Fruit fly (Drosophila melanogaster) whole organism, embryonic: ENCODE data around the gene ND-30.
A peak's percentile ranks its signal among the peaks of the same experiment; 100 is the strongest.

Experiments used
- Asciz ChIP-seq: fragments of 200-800 bp; sonication (Bioruptor generic); optimal IDR thresholded peaks from 2 replicates; lab custom pipeline; 2017; ENCODE audit warnings: missing biosample characterization, mild to moderate bottlenecking, missing genetic modification characterization, missing genetic modification reagents
- BtbVII ChIP-seq: fragments of 200-800 bp; sonication (Bioruptor generic); optimal IDR thresholded peaks from 3 replicates; lab custom pipeline; 2017; ENCODE audit warnings: missing biosample characterization, mild to moderate bottlenecking, missing genetic modification characterization
- CG13894 ChIP-seq: fragments of 200-800 bp; sonication (Bioruptor generic); optimal IDR thresholded peaks from 3 replicates; lab custom pipeline; 2018; ENCODE audit warnings: missing biosample characterization, mild to moderate bottlenecking, missing genetic modification characterization, moderate library complexity
- CG16815 ChIP-seq: fragments of 200-800 bp; sonication (Bioruptor generic); optimal IDR thresholded peaks from 3 replicates; lab custom pipeline; 2017; ENCODE audit warnings: missing biosample characterization, mild to moderate bottlenecking, missing genetic modification characterization
- CG2678 ChIP-seq: fragments of 200-800 bp; sonication (Bioruptor generic); optimal IDR thresholded peaks from 3 replicates; lab custom pipeline; 2019; ENCODE audit warnings: missing biosample characterization, mild to moderate bottlenecking, missing genetic modification characterization, moderate library complexity
- CG30020 ChIP-seq: fragments of 200-800 bp; optimal IDR thresholded peaks from 2 replicates; lab custom pipeline; 2019; ENCODE audit warnings: missing biosample characterization, mild to moderate bottlenecking, missing genetic modification characterization, moderate library complexity
- CG33557 ChIP-seq: fragments of 200-800 bp; sonication (Bioruptor generic); optimal IDR thresholded peaks from 2 replicates; lab custom pipeline; 2019; ENCODE audit warnings: missing biosample characterization, mild to moderate bottlenecking, missing genetic modification characterization, moderate library complexity
- CG34422 ChIP-seq: fragments of 200-800 bp; sonication (Bioruptor generic); IDR thresholded peaks from 3 replicates; pipeline ENCODE4 v1.3.6; 2022; ENCODE audit warnings: missing biosample characterization, missing genetic modification characterization
- CG42726 ChIP-seq: fragments of 200-800 bp; sonication (Bioruptor generic); IDR thresholded peaks from 2 replicates; pipeline ENCODE4 v1.3.6; 2022; ENCODE audit warnings: missing biosample characterization, missing genetic modification characterization; ENCODE audit not compliant: partially characterized antibody
- CG4404 ChIP-seq: fragments of 200-800 bp; sonication (Bioruptor generic); IDR thresholded peaks from 2 replicates; pipeline ENCODE4 v1.3.6; 2022; ENCODE audit warnings: missing biosample characterization, missing genetic modification characterization
- CG8281 ChIP-seq: fragments of 200-800 bp; sonication (Bioruptor generic); optimal IDR thresholded peaks from 2 replicates; lab custom pipeline; 2018; ENCODE audit warnings: missing biosample characterization, mild to moderate bottlenecking, missing genetic modification characterization, moderate library complexity
- CG8478 ChIP-seq: fragments of >200 bp; optimal IDR thresholded peaks from 2 replicates; lab custom pipeline; 2018
- Chrac-16 ChIP-seq: fragments of 200-800 bp; sonication (Bioruptor generic); optimal IDR thresholded peaks from 3 replicates; lab custom pipeline; 2016; ENCODE audit warnings: missing biosample characterization, missing genetic modification characterization
- Deaf1 ChIP-seq: fragments of 200-800 bp; optimal IDR thresholded peaks from 3 replicates; lab custom pipeline; 2019; ENCODE audit warnings: missing biosample characterization, mild to moderate bottlenecking, missing genetic modification characterization, moderate library complexity
- Dip2 ChIP-seq: fragments of 200-800 bp; sonication (Bioruptor generic); IDR thresholded peaks from 2 replicates; pipeline ENCODE4 v1.3.6; 2022; ENCODE audit warnings: missing biosample characterization, missing genetic modification characterization
- GATAe ChIP-seq: fragments of 200-800 bp; sonication (Bioruptor generic); conservative IDR thresholded peaks from 2 replicates; pipeline ENCODE4 v1.3.6; 2022; ENCODE audit warnings: missing biosample characterization, missing genetic modification characterization
- Hand ChIP-seq: fragments of 200-800 bp; sonication (Bioruptor generic); optimal IDR thresholded peaks from 2 replicates; lab custom pipeline; 2017; ENCODE audit warnings: mild to moderate bottlenecking, missing biosample characterization, missing genetic modification reagents, missing genetic modification characterization
- HmgD ChIP-seq: fragments of 200-800 bp; sonication (Bioruptor generic); optimal IDR thresholded peaks from 3 replicates; lab custom pipeline; 2016; ENCODE audit warnings: missing biosample characterization, missing genetic modification characterization
- MTF-1 ChIP-seq: fragments of 200-800 bp; sonication (Bioruptor generic); optimal IDR thresholded peaks from 2 replicates; lab custom pipeline; 2018; ENCODE audit warnings: missing biosample characterization, mild to moderate bottlenecking, missing genetic modification characterization, borderline replicate concordance
- NC2β ChIP-seq: fragments of 200-800 bp; sonication (Bioruptor generic); optimal IDR thresholded peaks from 2 replicates; lab custom pipeline; 2016; ENCODE audit warnings: missing biosample characterization, missing genetic modification characterization
- NK7.1 ChIP-seq: fragments of 200-800 bp; sonication (Bioruptor generic); optimal IDR thresholded peaks from 3 replicates; lab custom pipeline; 2016; ENCODE audit warnings: missing biosample characterization, missing genetic modification characterization
- Nf-YA ChIP-seq: fragments of 200-800 bp; sonication (Bioruptor generic); IDR thresholded peaks from 2 replicates; pipeline ENCODE4 v1.3.6; 2022; ENCODE audit warnings: missing biosample characterization, missing genetic modification characterization
- Ssrp ChIP-seq: fragments of 200-800 bp; sonication (Bioruptor generic); optimal IDR thresholded peaks from 2 replicates; lab custom pipeline; 2018; ENCODE audit warnings: missing biosample characterization, mild to moderate bottlenecking, missing genetic modification characterization, moderate library complexity
- Stat92E ChIP-seq, 3 experiments: fragments of >200 bp in 2 of 3; fragments of 200-800 bp in 1 of 3; sonication (Bioruptor generic) in 1 of 3; optimal IDR thresholded peaks; 2 replicates each; lab custom pipeline; 2017 to 2019; ENCODE audit warnings: missing biosample characterization in 3 of 3, missing genetic modification characterization in 3 of 3, mild to moderate bottlenecking in 1 of 3, moderate library complexity in 1 of 3
- Xbp1 ChIP-seq: fragments of 200-800 bp; sonication (Bioruptor generic); optimal IDR thresholded peaks from 3 replicates; lab custom pipeline; 2016; ENCODE audit warnings: missing biosample characterization, mild to moderate bottlenecking, missing genetic modification characterization
- da ChIP-seq: fragments of 200-800 bp; sonication (Bioruptor generic); optimal IDR thresholded peaks from 2 replicates; lab custom pipeline; 2016; ENCODE audit warnings: missing biosample characterization, missing genetic modification characterization
- dmrt11E ChIP-seq: fragments of 200-800 bp; sonication (Bioruptor generic); optimal IDR thresholded peaks from 3 replicates; lab custom pipeline; 2018; ENCODE audit warnings: missing biosample characterization, mild to moderate bottlenecking, missing genetic modification characterization, moderate library complexity
- gcm2 ChIP-seq: fragments of 200-800 bp; sonication (Bioruptor generic); optimal IDR thresholded peaks from 2 replicates; lab custom pipeline; 2016; ENCODE audit warnings: missing biosample characterization, missing genetic modification characterization
- grau ChIP-seq: fragments of 200-800 bp; optimal IDR thresholded peaks from 3 replicates; lab custom pipeline; 2019; ENCODE audit warnings: missing biosample characterization, mild to moderate bottlenecking, missing genetic modification characterization, moderate library complexity
- hb ChIP-seq: fragments of 200-800 bp; sonication (Bioruptor generic); IDR thresholded peaks from 3 replicates; pipeline ENCODE4 v1.3.6; 2022; ENCODE audit warnings: missing biosample characterization, missing genetic modification characterization; ENCODE audit not compliant: partially characterized antibody
- inv ChIP-seq: fragments of 200-800 bp; sonication (Bioruptor generic); IDR thresholded peaks from 2 replicates; pipeline ENCODE4 v1.3.6; 2022; ENCODE audit warnings: missing biosample characterization, missing genetic modification characterization; ENCODE audit not compliant: partially characterized antibody
- kah ChIP-seq: fragments of 200-800 bp; sonication (Bioruptor generic); optimal IDR thresholded peaks from 2 replicates; lab custom pipeline; 2018; ENCODE audit warnings: missing biosample characterization, mild to moderate bottlenecking, missing genetic modification characterization
- ken ChIP-seq: fragments of 200-800 bp; sonication (Bioruptor generic); IDR thresholded peaks from 3 replicates; pipeline ENCODE4 v1.3.6; 2022; ENCODE audit warnings: missing biosample characterization, missing genetic modification characterization
- kni ChIP-seq: fragments of 200-800 bp; sonication (Bioruptor generic); optimal IDR thresholded peaks from 3 replicates; lab custom pipeline; 2017; ENCODE audit warnings: mild to moderate bottlenecking, missing biosample characterization, missing genetic modification reagents, missing genetic modification characterization
- lab ChIP-seq: fragments of 200-800 bp; sonication (Bioruptor generic); optimal IDR thresholded peaks from 3 replicates; lab custom pipeline; 2017; ENCODE audit warnings: missing biosample characterization, missing genetic modification characterization, mild to moderate bottlenecking, moderate library complexity, missing genetic modification reagents
- mam ChIP-seq: fragments of 200-800 bp; sonication (Bioruptor generic); optimal IDR thresholded peaks from 3 replicates; lab custom pipeline; 2016; ENCODE audit warnings: missing biosample characterization, missing genetic modification characterization
- run ChIP-seq: fragments of 200-800 bp; sonication (Bioruptor generic); optimal IDR thresholded peaks from 3 replicates; lab custom pipeline; 2018; ENCODE audit warnings: missing biosample characterization, mild to moderate bottlenecking, missing genetic modification characterization
- scrt ChIP-seq: fragments of 200-800 bp; sonication (Bioruptor generic); optimal IDR thresholded peaks from 2 replicates; lab custom pipeline; 2018; ENCODE audit warnings: missing biosample characterization, mild to moderate bottlenecking, missing genetic modification characterization, moderate library complexity
- so ChIP-seq: fragments of 200-800 bp; sonication (Bioruptor generic); IDR thresholded peaks from 3 replicates; pipeline ENCODE4 v1.3.6; 2022; ENCODE audit warnings: missing biosample characterization, missing genetic modification characterization
- sob ChIP-seq: fragments of 200-800 bp; sonication (Bioruptor generic); IDR thresholded peaks from 2 replicates; pipeline ENCODE4 v1.3.6; 2022; ENCODE audit warnings: missing biosample characterization, missing genetic modification characterization
- sr ChIP-seq: fragments of 200-800 bp; sonication (Bioruptor generic); IDR thresholded peaks from 3 replicates; pipeline ENCODE4 v1.3.6; 2022; ENCODE audit warnings: missing biosample characterization, missing genetic modification characterization
- tll ChIP-seq, 2 experiments: fragments of 200-800 bp in 1 of 2; fragments of >200 bp in 1 of 2; sonication (Bioruptor generic) in 1 of 2; optimal IDR thresholded peaks; 2 replicates each; lab custom pipeline; 2017 to 2019; ENCODE audit warnings: missing biosample characterization in 2 of 2, missing genetic modification characterization in 2 of 2, mild to moderate bottlenecking in 1 of 2, moderate library complexity in 1 of 2
- tna ChIP-seq: fragments of 200-800 bp; sonication (Bioruptor generic); IDR thresholded peaks from 2 replicates; pipeline ENCODE4 v1.3.6; 2022; ENCODE audit warnings: missing biosample characterization, missing genetic modification characterization; ENCODE audit not compliant: partially characterized antibody
- tx ChIP-seq: fragments of 200-800 bp; sonication (Bioruptor generic); optimal IDR thresholded peaks from 2 replicates; lab custom pipeline; 2016; ENCODE audit warnings: missing biosample characterization, missing genetic modification characterization
- vvl ChIP-seq: fragments of 200-800 bp; sonication (Bioruptor generic); IDR thresholded peaks from 2 replicates; pipeline ENCODE4 v1.3.6; 2022; ENCODE audit warnings: missing biosample characterization, missing genetic modification characterization
- z ChIP-seq: fragments of 200-800 bp; sonication (Bioruptor generic); IDR thresholded peaks from 3 replicates; pipeline ENCODE4 v1.3.6; 2022; ENCODE audit warnings: missing biosample characterization, missing genetic modification characterization

Gene ND-30

dm6 chr3L:3178530-3179096 is 19.2 kb upstream of the ND-30 start, which contains the start of the genes MnM and Girdin (continued):
- TF ChIP-seq tll (GFP tag; optimal IDR thresholded peaks at IDR 0.05; lab: Kevin White, UChicago) (peak; percentile 53 to 97), kni (GFP tag; lab: Kevin White, UChicago) (no peak), CG4404 (GFP tag; lab: Robert Waterston, UW) (peak; percentile 28; the same call in 1 of the 2 replicates), lab (GFP tag; lab: Kevin White, UChicago) (no peak), Stat92E (GFP tag; optimal IDR thresholded peaks at IDR 0.05; lab: Kevin White, UChicago) (no peak), sr (GFP tag; lab: Robert Waterston, UW) (no peak), grau (tag; lab: Kevin White, UChicago) (peak; percentile 74), Hand (GFP tag; lab: Kevin White, UChicago) (no peak), NC2β (GFP tag; lab: Kevin White, UChicago) (peak; percentile 51), gcm2 (GFP tag; lab: Kevin White, UChicago) (no peak), Xbp1 (GFP tag; lab: Kevin White, UChicago) (peak; percentile 79), tx (GFP tag; lab: Kevin White, UChicago) (peak; percentile 74), CG42726 (GFP tag; lab: Robert Waterston, UW) (0 out of 2 replicates have a peak, but pooled peaks have one; percentile 49), CG8478 (lab: Kevin White, UChicago) (no peak), sob (GFP tag; lab: Robert Waterston, UW) (peak; percentile 62), so (GFP tag; lab: Robert Waterston, UW) (no peak), Dip2 (GFP tag; lab: Robert Waterston, UW) (no peak), mam (peak; percentile 74), Ssrp (tag; lab: Kevin White, UChicago) (peak; percentile 46), run (tag; lab: Kevin White, UChicago) (no peak), vvl (peak; percentile 41; the same call in 1 of the 2 replicates), HmgD (GFP tag; lab: Kevin White, UChicago) (peak; percentile 95), da (GFP tag; lab: Kevin White, UChicago) (peak; percentile 28), GATAe (GFP tag; lab: Robert Waterston, UW) (no peak), ken (GFP tag; lab: Robert Waterston, UW) (0 out of 3 replicates have a peak, but pooled peaks have one; percentile 31), Nf-YA (GFP tag; lab: Robert Waterston, UW) (no peak), z (no peak), CG30020 (tag; lab: Kevin White, UChicago) (peak; percentile 73), inv (peak; percentile 87), Asciz (GFP tag; lab: Kevin White, UChicago) (no peak), BtbVII (GFP tag; lab: Kevin White, UChicago) (no peak), hb (GFP tag; lab: Robert Waterston, UW) (peak; percentile 76; the same call in 2 of the 3 replicates), Chrac-16 (GFP tag; lab: Kevin White, UChicago) (peak; percentile 61), CG16815 (GFP tag; lab: Kevin White, UChicago) (peak; percentile 4), dmrt11E (tag; lab: Kevin White, UChicago) (peak; percentile 38), CG33557 (GFP tag; lab: Kevin White, UChicago) (peak; percentile 40), tna (GFP tag; lab: Robert Waterston, UW) (peak; percentile 43; the same call in 1 of the 2 replicates)

dm6 chr3L:3177872-3178271 is 18.5 kb upstream of the ND-30 start:
- TF ChIP-seq scrt = no peak
- 0 out of 3 replicates have a peak, but pooled peaks have one; percentile 7 for TF ChIP-seq CG34422 (GFP tag; lab: Robert Waterston, UW)
- TF ChIP-seq kah = peak; percentile 92
- no peak for TF ChIP-seq CG8281 (tag; lab: Kevin White, UChicago)
- no peak for TF ChIP-seq CG2678 (tag; lab: Kevin White, UChicago)
- TF ChIP-seq MTF-1 (GFP tag; lab: Kevin White, UChicago) = no peak
- no peak for TF ChIP-seq Deaf1 (tag; lab: Kevin White, UChicago)
- no peak for TF ChIP-seq NK7.1
- TF ChIP-seq CG13894 (tag; lab: Kevin White, UChicago) = no peak
- TF ChIP-seq run (tag; lab: Kevin White, UChicago) = no peak
